Worm (Caenorhabditis elegans) whole organism, L3 larva: Measurements from ENCODE around the gene T26A5.2.

Experiments used
- R02D3.7 ChIP-seq: fragments of 150-350 bp; optimal IDR thresholded peaks from 2 replicates; lab custom pipeline; 2014; ENCODE audit warnings: missing biosample characterization, missing genetic modification characterization
- ZK546.5 ChIP-seq: sonication (generic microtip); optimal IDR thresholded peaks from 2 replicates; lab custom pipeline; 2017; ENCODE audit warnings: missing biosample characterization, missing genetic modification characterization
- ama-1 ChIP-seq: fragments of 150-350 bp; optimal IDR thresholded peaks from 2 replicates; lab custom pipeline; 2018
- ceh-16 ChIP-seq: sonication (generic microtip); optimal IDR thresholded peaks from 2 replicates; lab custom pipeline; 2017; ENCODE audit warnings: missing biosample characterization, missing genetic modification characterization
- ceh-28 ChIP-seq: fragments of 150-350 bp; optimal IDR thresholded peaks from 2 replicates; lab custom pipeline; 2014; ENCODE audit warnings: missing biosample characterization, missing genetic modification reagents, missing genetic modification characterization
- ceh-82 ChIP-seq: fragments of 150-350 bp; optimal IDR thresholded peaks from 2 replicates; lab custom pipeline; 2014; ENCODE audit warnings: missing biosample characterization, missing genetic modification characterization
- ceh-9 ChIP-seq: sonication (generic microtip); optimal IDR thresholded peaks from 2 replicates; lab custom pipeline; 2018; ENCODE audit warnings: missing biosample characterization, missing genetic modification characterization
- egl-27 ChIP-seq: sonication (generic microtip); optimal IDR thresholded peaks from 4 replicates; lab custom pipeline; 2017; ENCODE audit warnings: missing biosample characterization, missing genetic modification reagents, missing genetic modification characterization
- egl-5 ChIP-seq: fragments of 150-350 bp; optimal IDR thresholded peaks from 2 replicates; lab custom pipeline; 2017; ENCODE audit warnings: missing biosample characterization, missing genetic modification reagents, missing genetic modification characterization, inconsistent platforms
- elt-1 ChIP-seq: fragments of 150-350 bp; optimal IDR thresholded peaks from 2 replicates; lab custom pipeline; 2014; ENCODE audit warnings: missing biosample characterization, missing genetic modification characterization
- elt-2 ChIP-seq: sonication (generic microtip); optimal IDR thresholded peaks from 2 replicates; lab custom pipeline; 2016; ENCODE audit warnings: missing genetic modification reagents, mild to moderate bottlenecking, missing genetic modification characterization, missing compliant biosample characterization
- elt-3 ChIP-seq, 3 experiments: fragments of 150-350 bp in 1 of 3; sonication (generic microtip) in 2 of 3; optimal IDR thresholded peaks; 2 replicates in 2 of 3; 4 replicates in 1 of 3; lab custom pipeline; 2014 to 2017; ENCODE audit warnings: missing biosample characterization in 3 of 3, missing genetic modification characterization in 3 of 3
- eor-1 ChIP-seq, 2 experiments: fragments of 150-350 bp; optimal IDR thresholded peaks; 2 replicates each; lab custom pipeline; 2014 to 2018; ENCODE audit warnings: missing biosample characterization in 2 of 2, missing genetic modification characterization in 2 of 2
- fkh-10 ChIP-seq: sonication (generic microtip); optimal IDR thresholded peaks from 2 replicates; lab custom pipeline; 2017; ENCODE audit warnings: missing biosample characterization, missing genetic modification reagents, missing genetic modification characterization
- fkh-2 ChIP-seq: fragments of 150-350 bp; optimal IDR thresholded peaks from 2 replicates; lab custom pipeline; 2014; ENCODE audit warnings: missing biosample characterization, missing genetic modification reagents, missing genetic modification characterization
- fos-1 ChIP-seq: fragments of 150-350 bp; optimal IDR thresholded peaks from 2 replicates; lab custom pipeline; 2014; ENCODE audit warnings: missing biosample characterization, missing genetic modification characterization
- hmg-11 ChIP-seq: sonication (generic microtip); optimal IDR thresholded peaks from 2 replicates; lab custom pipeline; 2016; ENCODE audit warnings: missing genetic modification characterization, missing compliant biosample characterization
- jun-1 ChIP-seq: fragments of 150-350 bp; optimal IDR thresholded peaks from 2 replicates; lab custom pipeline; 2014; ENCODE audit warnings: missing biosample characterization, missing genetic modification reagents, missing genetic modification characterization
- lin-15B ChIP-seq: fragments of 150-350 bp; optimal IDR thresholded peaks from 2 replicates; lab custom pipeline; 2014; ENCODE audit warnings: missing biosample characterization, missing genetic modification characterization
- lin-39 ChIP-seq: fragments of 150-350 bp; optimal IDR thresholded peaks from 2 replicates; lab custom pipeline; 2018; ENCODE audit warnings: missing biosample characterization, missing genetic modification reagents, missing genetic modification characterization
- lsy-12 ChIP-seq: sonication (generic microtip); optimal IDR thresholded peaks from 2 replicates; lab custom pipeline; 2016; ENCODE audit warnings: mild to moderate bottlenecking, missing genetic modification characterization, missing compliant biosample characterization
- mml-1 ChIP-seq: fragments of 150-350 bp; sonication (generic microtip); optimal IDR thresholded peaks from 3 replicates; lab custom pipeline; 2014; ENCODE audit warnings: missing biosample characterization, missing genetic modification characterization
- nfya-1 ChIP-seq: sonication (generic microtip); optimal IDR thresholded peaks from 2 replicates; lab custom pipeline; 2017; ENCODE audit warnings: missing genetic modification characterization, mild to moderate bottlenecking, missing compliant biosample characterization, antibody characterized with exemption, moderate library complexity; ENCODE audit not compliant: insufficient read depth
- nhr-11 ChIP-seq: fragments of 150-350 bp; optimal IDR thresholded peaks from 2 replicates; lab custom pipeline; 2014; ENCODE audit warnings: missing biosample characterization, missing genetic modification characterization
- nhr-23 ChIP-seq: fragments of 150-350 bp; optimal IDR thresholded peaks from 2 replicates; lab custom pipeline; 2014; ENCODE audit warnings: missing biosample characterization, missing genetic modification reagents, missing genetic modification characterization
- nhr-237 ChIP-seq: fragments of 150-350 bp; optimal IDR thresholded peaks from 2 replicates; lab custom pipeline; 2014; ENCODE audit warnings: missing biosample characterization, missing genetic modification characterization
- nhr-25 ChIP-seq: sonication (generic microtip); optimal IDR thresholded peaks from 2 replicates; lab custom pipeline; 2017; ENCODE audit warnings: missing biosample characterization, missing genetic modification characterization
- nhr-28 ChIP-seq: fragments of 150-350 bp; optimal IDR thresholded peaks from 2 replicates; lab custom pipeline; 2014; ENCODE audit warnings: missing biosample characterization, missing genetic modification characterization
- nhr-43 ChIP-seq: sonication (generic microtip); optimal IDR thresholded peaks from 2 replicates; lab custom pipeline; 2016; ENCODE audit warnings: mild to moderate bottlenecking, missing genetic modification characterization, missing compliant biosample characterization; ENCODE audit not compliant: poor library complexity, severe bottlenecking
- nhr-67 ChIP-seq: fragments of 150-350 bp; optimal IDR thresholded peaks from 2 replicates; lab custom pipeline; 2014; ENCODE audit warnings: missing biosample characterization, missing genetic modification characterization
- nhr-76 ChIP-seq: fragments of 150-350 bp; sonication (generic microtip); optimal IDR thresholded peaks from 5 replicates; lab custom pipeline; 2014; ENCODE audit warnings: missing biosample characterization, missing genetic modification characterization
- pha-4 ChIP-seq: fragments of 150-350 bp; optimal IDR thresholded peaks from 2 replicates; lab custom pipeline; 2014; ENCODE audit warnings: missing biosample characterization, missing genetic modification reagents, missing genetic modification characterization
- pqm-1 ChIP-seq: fragments of 150-350 bp; optimal IDR thresholded peaks from 2 replicates; lab custom pipeline; 2017; ENCODE audit warnings: missing biosample characterization, missing genetic modification characterization, inconsistent platforms
- sea-2 ChIP-seq: fragments of 150-350 bp; sonication (generic microtip); optimal IDR thresholded peaks from 4 replicates; lab custom pipeline; 2014; ENCODE audit warnings: missing biosample characterization, missing genetic modification reagents, missing genetic modification characterization
- skn-1 ChIP-seq: fragments of 150-350 bp; optimal IDR thresholded peaks from 2 replicates; lab custom pipeline; 2014; ENCODE audit warnings: missing biosample characterization, missing genetic modification characterization
- snpc-4 ChIP-seq: fragments of 150-350 bp; optimal IDR thresholded peaks from 2 replicates; lab custom pipeline; 2014; ENCODE audit warnings: missing biosample characterization, missing genetic modification characterization
- tbx-2 ChIP-seq: sonication (generic microtip); optimal IDR thresholded peaks from 2 replicates; lab custom pipeline; 2016; ENCODE audit warnings: mild to moderate bottlenecking, missing genetic modification characterization, missing compliant biosample characterization
- unc-39 ChIP-seq: sonication (generic microtip); optimal IDR thresholded peaks from 4 replicates; lab custom pipeline; 2017; ENCODE audit warnings: missing biosample characterization, missing genetic modification characterization
- ztf-11 ChIP-seq: fragments of 150-350 bp; optimal IDR thresholded peaks from 2 replicates; lab custom pipeline; 2014; ENCODE audit warnings: missing biosample characterization, missing genetic modification characterization
- ztf-4 ChIP-seq: fragments of 150-350 bp; optimal IDR thresholded peaks from 2 replicates; lab custom pipeline; 2014; ENCODE audit warnings: missing biosample characterization, missing genetic modification characterization

The T26A5.2 gene

ce11 chrIII:6467005-6467404 is at the start of gene T26A5.2:
Gene T26A5.2 (plus strand): TSS chrIII:6467305.
- TF ChIP-seq tbx-2 (tag; lab: Kevin White, UChicago) (no peak), ZK546.5 (tag; lab: Kevin White, UChicago) (no peak), ceh-9 (tag; lab: Kevin White, UChicago) (no peak), fkh-2 (tag; lab: Kevin White, UChicago) (no peak), nhr-237 (tag; lab: Kevin White, UChicago) (no peak), lsy-12 (tag; lab: Kevin White, UChicago) (no peak), pha-4 (tag; lab: Kevin White, UChicago) (no peak), ceh-28 (no peak), ztf-4 (tag; lab: Kevin White, UChicago) (no peak), egl-5 (tag; lab: Kevin White, UChicago) (no peak)
- TF ChIP-seq, all 47 proteins: peak for 0

ce11 chrIII:6418254-6418653 is 48.9 kb upstream of the T26A5.2 start:
- TF ChIP-seq nhr-25 (tag; lab: Kevin White, UChicago) (peak; percentile 61), elt-3 (tag; optimal IDR thresholded peaks at IDR 0.05; lab: Kevin White, UChicago) (no peak), nhr-76 (no peak), eor-1 (tag; optimal IDR thresholded peaks at IDR 0.05; lab: Kevin White, UChicago) (no peak), ama-1 (lab: Kevin White, UChicago) (peak; percentile 59)

- TF ChIP-seq nhr-25 (tag; lab: Kevin White, UChicago): peak; percentile 24
- TF ChIP-seq fkh-10: no peak
- no peak for TF ChIP-seq mml-1 (tag; lab: Kevin White, UChicago)
- TF ChIP-seq ama-1 (lab: Kevin White, UChicago): peak; percentile 17
- TF ChIP-seq jun-1 (tag; lab: Kevin White, UChicago): no peak
Measured at ce11 chrIII:6419409-6419944, 47.6 kb upstream of the T26A5.2 start, which contains the start of gene atgl-1. Gene atgl-1 (minus strand): TSS chrIII:6419459.

- peak; percentile 34 for TF ChIP-seq nhr-23 (tag; lab: Kevin White, UChicago)
- TF ChIP-seq nhr-76: no peak
- no peak for TF ChIP-seq lin-39
- peak; percentile 32 for TF ChIP-seq egl-5 (tag; lab: Kevin White, UChicago)
- no peak for TF ChIP-seq hmg-11 (tag; lab: Kevin White, UChicago)
- TF ChIP-seq pha-4 (tag; lab: Kevin White, UChicago): peak; percentile 28
- TF ChIP-seq fkh-10: no peak
- TF ChIP-seq nhr-25 (tag; lab: Kevin White, UChicago): peak; percentile 61
- peak; percentile 42 for TF ChIP-seq ama-1 (lab: Kevin White, UChicago)
- peak; percentile 10 for TF ChIP-seq nfya-1
- TF ChIP-seq snpc-4 (tag; lab: Kevin White, UChicago): peak; percentile 30
- peak; percentile 12 for TF ChIP-seq nhr-43 (tag; lab: Kevin White, UChicago)
- no peak for TF ChIP-seq nhr-237 (tag; lab: Kevin White, UChicago)
Measured at ce11 chrIII:6420201-6420600, 46.9 kb upstream of the T26A5.2 start.

- TF ChIP-seq ceh-9 (tag; lab: Kevin White, UChicago): no peak
- peak; percentile 68 for TF ChIP-seq ceh-28
- no peak for TF ChIP-seq nhr-76
- peak; percentile 78 for TF ChIP-seq nfya-1
- TF ChIP-seq egl-5 (tag; lab: Kevin White, UChicago): no peak
- peak; percentile 9 for TF ChIP-seq elt-1 (tag; lab: Kevin White, UChicago)
- no peak for TF ChIP-seq fos-1
- TF ChIP-seq hmg-11 (tag; lab: Kevin White, UChicago): peak; percentile 66
- no peak for TF ChIP-seq mml-1 (tag; lab: Kevin White, UChicago)
- peak; percentile 65 for TF ChIP-seq R02D3.7
- TF ChIP-seq nhr-28 (tag; lab: Kevin White, UChicago): no peak
- peak; percentile 63 for TF ChIP-seq egl-27
- no peak for TF ChIP-seq ztf-4 (tag; lab: Kevin White, UChicago)
- TF ChIP-seq ceh-16 (tag; lab: Kevin White, UChicago): no peak
- peak; percentile 76 for TF ChIP-seq skn-1
- TF ChIP-seq lsy-12 (tag; lab: Kevin White, UChicago): peak; percentile 88
- no peak for TF ChIP-seq sea-2 (GFP tag; lab: Kevin White, UChicago)
- TF ChIP-seq ztf-11 (tag; lab: Kevin White, UChicago): no peak
- peak; percentile 75 for TF ChIP-seq ama-1 (lab: Kevin White, UChicago)
- TF ChIP-seq snpc-4 (tag; lab: Kevin White, UChicago): peak; percentile 35
- no peak for TF ChIP-seq nhr-237 (tag; lab: Kevin White, UChicago)
- TF ChIP-seq nhr-67 (tag; lab: Kevin White, UChicago): no peak
- TF ChIP-seq fkh-2 (tag; lab: Kevin White, UChicago): no peak
- TF ChIP-seq unc-39: no peak
- peak; percentile 92 for TF ChIP-seq elt-2
- peak; percentile 50 for TF ChIP-seq lin-15B (tag; lab: Kevin White, UChicago)
- TF ChIP-seq jun-1 (tag; lab: Kevin White, UChicago): peak; percentile 88
- peak; percentile 60 for TF ChIP-seq pha-4 (tag; lab: Kevin White, UChicago)
- TF ChIP-seq lin-39: peak; percentile 79
- peak; percentile 22 for TF ChIP-seq ceh-82
- TF ChIP-seq pqm-1: peak; percentile 67
- peak; percentile 30 for TF ChIP-seq nhr-11 (tag; lab: Kevin White, UChicago)
- peak; percentile 96 for TF ChIP-seq nhr-43 (tag; lab: Kevin White, UChicago)
- TF ChIP-seq elt-3 (tag; optimal IDR thresholded peaks at IDR 0.05; lab: Kevin White, UChicago): peak in 2 of 3 experiments; percentile 19 to 34
Measured at ce11 chrIII:6420995-6421404, 46.1 kb upstream of the T26A5.2 start.
